Fruit fly (Drosophila melanogaster): ENCODE measurements around the gene CG12483.
A peak's percentile ranks its signal among the peaks of the same experiment; 100 is the strongest.

The CG12483 gene

dm6 chr3L:97823-98222 lies 352 bp downstream of the CG12483 start:
- no peak for TF ChIP-seq CG7357 (GFP tag; IDR thresholded peaks at IDR 0.05)
- TF ChIP-seq Hr39 (optimal IDR thresholded peaks at IDR 0.05), result peak; percentile 32
- no peak for TF ChIP-seq dimm (GFP tag; IDR thresholded peaks at IDR 0.05)
- no peak for TF ChIP-seq repo (GFP tag; optimal IDR thresholded peaks at IDR 0.05)
- TF ChIP-seq Med (GFP tag), result peak; percentile 38
- TF ChIP-seq Hmr (GFP tag; optimal IDR thresholded peaks at IDR 0.05), result no peak
- no peak for TF ChIP-seq Dll (GFP tag; IDR thresholded peaks at IDR 0.05; ENCODE audit: partially characterized antibody)
- no peak for TF ChIP-seq gro (GFP tag; optimal IDR thresholded peaks at IDR 0.05)

DNA sequence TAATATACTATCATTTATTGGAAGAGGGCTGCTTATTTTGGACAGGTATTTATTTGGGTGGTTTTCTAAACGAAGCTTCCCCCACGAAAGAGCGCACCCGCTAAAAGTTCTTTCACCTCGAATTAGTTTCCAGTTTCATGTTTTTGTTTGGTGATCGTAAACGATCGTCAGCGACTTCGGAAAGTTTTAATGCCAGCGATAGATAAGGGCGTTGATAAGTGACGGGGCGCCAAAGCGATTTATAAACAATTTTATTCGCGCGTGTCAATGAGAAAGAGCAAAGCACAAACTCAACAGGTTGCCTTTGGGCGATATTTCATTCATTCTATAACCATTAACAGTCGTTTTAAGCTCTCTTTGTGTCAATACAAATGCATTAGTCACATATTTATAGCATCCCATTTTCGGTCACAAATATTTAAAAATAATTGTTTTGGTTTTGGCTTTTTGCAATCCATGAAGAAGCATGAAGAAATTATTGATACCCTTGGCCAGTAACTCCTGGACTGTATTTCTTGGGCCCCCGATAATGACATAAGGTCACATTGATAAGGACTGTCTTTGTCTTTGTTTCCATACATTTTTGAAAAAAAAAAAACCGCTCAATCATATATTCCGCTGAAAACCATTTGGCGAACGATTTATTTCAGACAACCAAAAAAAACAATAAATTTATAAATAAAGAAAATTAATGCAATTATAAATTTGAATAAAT lies 2.6 kb downstream of the CG12483 start:
- TF ChIP-seq CG18599 (GFP tag; optimal IDR thresholded peaks at IDR 0.05), result peak; percentile 26
- TF ChIP-seq CG7556 (GFP tag; optimal IDR thresholded peaks at IDR 0.05), result no peak
- no peak for TF ChIP-seq CG10366 (GFP tag; IDR thresholded peaks at IDR 0.05)
- no peak for TF ChIP-seq CG4282 (GFP tag; optimal IDR thresholded peaks at IDR 0.05)
- peak; percentile 73 for TF ChIP-seq Med (GFP tag)
- TF ChIP-seq sug (tag; optimal IDR thresholded peaks at IDR 0.05), result peak; percentile 55
- TF ChIP-seq CG2678 (tag; optimal IDR thresholded peaks at IDR 0.05), result peak; percentile 9
- TF ChIP-seq pzg (GFP tag; optimal IDR thresholded peaks at IDR 0.05), result no peak
- TF ChIP-seq CG34376 (GFP tag; optimal IDR thresholded peaks at IDR 0.05), result peak; percentile 10
- peak in 1 of 2 experiments; percentile 2 for TF ChIP-seq Pdp1 (GFP tag; optimal IDR thresholded peaks at IDR 0.05)
- TF ChIP-seq CG8290 (GFP tag; optimal IDR thresholded peaks at IDR 0.05), result no peak
- TF ChIP-seq CG8290 (tag; optimal IDR thresholded peaks at IDR 0.05), result peak in 1 of 2 experiments; percentile 1
- TF ChIP-seq gfzf (GFP tag; optimal IDR thresholded peaks at IDR 0.05), result no peak
- no peak for TF ChIP-seq Doc2 (GFP tag; IDR thresholded peaks at IDR 0.05)
- no peak for TF ChIP-seq jumu (GFP tag; optimal IDR thresholded peaks at IDR 0.05)
- peak; percentile 4 for TF ChIP-seq grn (GFP tag; optimal IDR thresholded peaks at IDR 0.05)
- TF ChIP-seq sd (tag; optimal IDR thresholded peaks at IDR 0.05), result peak; percentile 6
- no peak for TF ChIP-seq CG17568 (GFP tag; optimal IDR thresholded peaks at IDR 0.05)
- TF ChIP-seq Hey (tag; optimal IDR thresholded peaks at IDR 0.05), result peak; percentile 24
- TF ChIP-seq CG2199 (GFP tag; IDR thresholded peaks at IDR 0.05), result peak; percentile 75; the same call in 1 of the 3 replicates
- TF ChIP-seq Deaf1 (tag; optimal IDR thresholded peaks at IDR 0.05), result peak; percentile 88
- TF ChIP-seq lab (GFP tag; optimal IDR thresholded peaks at IDR 0.05), result peak; percentile 35
- peak; percentile 84 for TF ChIP-seq exex (tag; optimal IDR thresholded peaks at IDR 0.05)

- no peak for TF ChIP-seq Poxn (GFP tag; IDR thresholded peaks at IDR 0.05)
- no peak for TF ChIP-seq Fer3 (tag; optimal IDR thresholded peaks at IDR 0.05)
- no peak for TF ChIP-seq CG2678 (tag; optimal IDR thresholded peaks at IDR 0.05)
- TF ChIP-seq eyg (GFP tag; optimal IDR thresholded peaks at IDR 0.05), result no peak
- TF ChIP-seq sc (optimal IDR thresholded peaks at IDR 0.05), result no peak
- TF ChIP-seq sc (GFP tag; optimal IDR thresholded peaks at IDR 0.05), result no peak
- no peak for TF ChIP-seq CG1603 (tag; optimal IDR thresholded peaks at IDR 0.05)
- no peak for TF ChIP-seq CG15601 (tag; optimal IDR thresholded peaks at IDR 0.05)
Observed at dm6 chr3L:94866-95265, 3.3 kb downstream of the CG12483 start.

Measured in whole organism, embryonic.